Worm (Caenorhabditis elegans) whole organism, young adult: Measurements from ENCODE around the gene Y39H10B.2.

Source experiments
- B0035.1 ChIP-seq: sonication (generic microtip); optimal IDR thresholded peaks from 2 replicates; lab custom pipeline; 2016; ENCODE audit warnings: missing genetic modification characterization, mild to moderate bottlenecking, missing compliant biosample characterization, missing genotype, missing genetic modification reagents
- B0336.3 ChIP-seq: fragments of 200-800 bp; sonication (Bioruptor generic); IDR thresholded peaks from 2 replicates; pipeline ENCODE4 v1.3.6; 2022; ENCODE audit warnings: missing genetic modification characterization, missing compliant biosample characterization
- F23B12.7 ChIP-seq: sonication (generic microtip); optimal IDR thresholded peaks from 2 replicates; lab custom pipeline; 2017; ENCODE audit warnings: missing genetic modification characterization, mild to moderate bottlenecking, missing compliant biosample characterization, antibody characterized with exemption, moderate library complexity; ENCODE audit not compliant: insufficient read depth
- F37B4.10 ChIP-seq: fragments of 200-800 bp; sonication (Bioruptor generic); IDR thresholded peaks from 2 replicates; pipeline ENCODE4 v1.3.6; 2022; ENCODE audit warnings: missing genetic modification characterization, missing compliant biosample characterization
- F49E8.2 ChIP-seq: sonication (generic microtip); optimal IDR thresholded peaks from 3 replicates; lab custom pipeline; 2017; ENCODE audit warnings: missing genetic modification characterization, mild to moderate bottlenecking, missing compliant biosample characterization, antibody characterized with exemption, moderate library complexity; ENCODE audit not compliant: insufficient read depth
- F52B5.7 ChIP-seq: sonication (generic microtip); optimal IDR thresholded peaks from 2 replicates; lab custom pipeline; 2016; ENCODE audit warnings: mild to moderate bottlenecking, missing genetic modification characterization, missing compliant biosample characterization
- F57A8.1 ChIP-seq: fragments of 200-800 bp; sonication (Bioruptor generic); optimal IDR thresholded peaks from 2 replicates; lab custom pipeline; 2018; ENCODE audit warnings: mild to moderate bottlenecking, missing genetic modification characterization, moderate library complexity, missing compliant biosample characterization
- K12H6.12 ChIP-seq: fragments of 200-800 bp; sonication (Bioruptor generic); optimal IDR thresholded peaks from 2 replicates; lab custom pipeline; 2018; ENCODE audit warnings: mild to moderate bottlenecking, missing genetic modification characterization, missing compliant biosample characterization
- Y53F4B.3 ChIP-seq: fragments of 200-800 bp; sonication (Bioruptor generic); IDR thresholded peaks from 2 replicates; pipeline ENCODE4 v1.3.6; 2022; ENCODE audit warnings: missing genetic modification reagents, missing genetic modification characterization, missing compliant biosample characterization
- Y53G8AR.9 ChIP-seq: fragments of 200-800 bp; sonication (Bioruptor generic); conservative IDR thresholded peaks from 2 replicates; pipeline ENCODE4 v1.3.6; 2022; ENCODE audit warnings: missing genetic modification reagents, missing genetic modification characterization, missing compliant biosample characterization
- Y79H2A.3 ChIP-seq: fragments of 200-800 bp; sonication (Bioruptor generic); conservative IDR thresholded peaks from 2 replicates; pipeline ENCODE4 v1.3.6; 2022; ENCODE audit warnings: missing genetic modification reagents, missing genetic modification characterization, missing compliant biosample characterization
- Y95B8A.8 ChIP-seq: fragments of 200-800 bp; sonication (Bioruptor generic); IDR thresholded peaks from 2 replicates; pipeline ENCODE4 v1.3.6; 2022; ENCODE audit warnings: missing genetic modification reagents, missing genetic modification characterization, missing compliant biosample characterization
- ZK185.1 ChIP-seq: sonication (generic microtip); optimal IDR thresholded peaks from 2 replicates; lab custom pipeline; 2016; ENCODE audit warnings: mild to moderate bottlenecking, missing genetic modification characterization, missing compliant biosample characterization; ENCODE audit not compliant: poor library complexity, severe bottlenecking
- akir-1 ChIP-seq: fragments of 200-800 bp; sonication (Bioruptor generic); optimal IDR thresholded peaks from 2 replicates; lab custom pipeline; 2018; ENCODE audit warnings: mild to moderate bottlenecking, missing genetic modification characterization, moderate library complexity, missing compliant biosample characterization
- atf-7 ChIP-seq: sonication (generic microtip); optimal IDR thresholded peaks from 2 replicates; lab custom pipeline; 2017; ENCODE audit warnings: mild to moderate bottlenecking, missing genetic modification characterization, missing compliant biosample characterization
- athp-1 ChIP-seq: sonication (generic microtip); optimal IDR thresholded peaks from 2 replicates; lab custom pipeline; 2017; ENCODE audit warnings: mild to moderate bottlenecking, missing genetic modification characterization, missing compliant biosample characterization
- bed-1 ChIP-seq: fragments of 200-800 bp; sonication (Bioruptor generic); IDR thresholded peaks from 2 replicates; pipeline ENCODE4 v1.3.6; 2022; ENCODE audit warnings: missing genetic modification reagents, missing genetic modification characterization, missing compliant biosample characterization
- ceh-27 ChIP-seq: fragments of 200-800 bp; sonication (Bioruptor generic); optimal IDR thresholded peaks from 2 replicates; lab custom pipeline; 2018; ENCODE audit warnings: mild to moderate bottlenecking, missing genetic modification characterization, moderate library complexity, missing compliant biosample characterization
- die-1 ChIP-seq: sonication (generic microtip); optimal IDR thresholded peaks from 2 replicates; lab custom pipeline; 2016; ENCODE audit warnings: missing genotype, mild to moderate bottlenecking, missing genetic modification characterization, missing compliant biosample characterization
- dox-1 ChIP-seq: fragments of 200-800 bp; sonication (Bioruptor generic); IDR thresholded peaks from 2 replicates; pipeline ENCODE4 v1.3.6; 2022; ENCODE audit warnings: missing genetic modification reagents, missing genetic modification characterization, missing compliant biosample characterization
- egl-18 ChIP-seq: fragments of 200-800 bp; sonication (Bioruptor generic); IDR thresholded peaks from 2 replicates; pipeline ENCODE4 v1.3.6; 2022; ENCODE audit warnings: missing genetic modification reagents, missing genetic modification characterization, missing compliant biosample characterization
- egl-44 ChIP-seq: fragments of 200-800 bp; sonication (Bioruptor generic); IDR thresholded peaks from 2 replicates; pipeline ENCODE4 v1.3.6; 2022; ENCODE audit warnings: missing genetic modification reagents, missing genetic modification characterization, missing compliant biosample characterization
- egrh-3 ChIP-seq: fragments of 200-800 bp; sonication (Bioruptor generic); IDR thresholded peaks from 2 replicates; pipeline ENCODE4 v1.3.6; 2022; ENCODE audit warnings: missing genetic modification reagents, missing genetic modification characterization, missing compliant biosample characterization
- ekl-4 ChIP-seq: fragments of 200-800 bp; sonication (Bioruptor generic); IDR thresholded peaks from 2 replicates; pipeline ENCODE4 v1.3.6; 2022; ENCODE audit warnings: missing genetic modification reagents, missing genetic modification characterization, missing compliant biosample characterization
- gei-17 ChIP-seq: fragments of 200-800 bp; sonication (Bioruptor generic); optimal IDR thresholded peaks from 2 replicates; lab custom pipeline; 2018; ENCODE audit warnings: mild to moderate bottlenecking, missing genetic modification characterization, missing compliant biosample characterization
- hlh-12 ChIP-seq: sonication (generic microtip); optimal IDR thresholded peaks from 2 replicates; lab custom pipeline; 2016; ENCODE audit warnings: missing genetic modification characterization, missing compliant biosample characterization
- let-526 ChIP-seq: fragments of 200-800 bp; sonication (Bioruptor generic); IDR thresholded peaks from 2 replicates; pipeline ENCODE4 v1.3.6; 2022; ENCODE audit warnings: missing genetic modification reagents, missing genetic modification characterization, missing compliant biosample characterization
- lsy-27 ChIP-seq: sonication (generic microtip); optimal IDR thresholded peaks from 2 replicates; lab custom pipeline; 2017; ENCODE audit warnings: missing genetic modification characterization, mild to moderate bottlenecking, missing compliant biosample characterization, antibody characterized with exemption, missing genotype, borderline replicate concordance; ENCODE audit not compliant: insufficient read depth
- madf-10 ChIP-seq: sonication (generic microtip); optimal IDR thresholded peaks from 2 replicates; lab custom pipeline; 2016; ENCODE audit warnings: mild to moderate bottlenecking, missing genetic modification characterization, missing compliant biosample characterization
- madf-6 ChIP-seq: fragments of 200-800 bp; sonication (Bioruptor generic); IDR thresholded peaks from 2 replicates; pipeline ENCODE4 v1.3.6; 2022; ENCODE audit warnings: missing genetic modification reagents, missing genetic modification characterization, missing compliant biosample characterization
- mel-28 ChIP-seq: sonication (generic microtip); optimal IDR thresholded peaks from 2 replicates; lab custom pipeline; 2016; ENCODE audit warnings: borderline replicate concordance, mild to moderate bottlenecking, missing genetic modification characterization, missing compliant biosample characterization
- nfyb-1 ChIP-seq: fragments of 200-800 bp; sonication (Bioruptor generic); IDR thresholded peaks from 2 replicates; pipeline ENCODE4 v1.3.6; 2022; ENCODE audit warnings: missing genetic modification reagents, missing genetic modification characterization, missing compliant biosample characterization
- nhr-120 ChIP-seq: fragments of 200-800 bp; sonication (Bioruptor generic); IDR thresholded peaks from 2 replicates; pipeline ENCODE4 v1.3.6; 2022; ENCODE audit warnings: missing genetic modification characterization, missing compliant biosample characterization
- nhr-179 ChIP-seq: sonication (generic microtip); optimal IDR thresholded peaks from 2 replicates; lab custom pipeline; 2016; ENCODE audit warnings: mild to moderate bottlenecking, missing genetic modification characterization, missing compliant biosample characterization
- nhr-27 ChIP-seq: fragments of 200-800 bp; sonication (Bioruptor generic); optimal IDR thresholded peaks from 2 replicates; lab custom pipeline; 2018; ENCODE audit warnings: mild to moderate bottlenecking, missing genetic modification characterization, moderate library complexity, missing compliant biosample characterization
- nhr-90 ChIP-seq: sonication (generic microtip); optimal IDR thresholded peaks from 2 replicates; lab custom pipeline; 2016; ENCODE audit warnings: missing genotype, mild to moderate bottlenecking, missing genetic modification characterization, missing compliant biosample characterization
- pbrm-1 ChIP-seq: fragments of 200-800 bp; sonication (Bioruptor generic); IDR thresholded peaks from 2 replicates; pipeline ENCODE4 v1.3.6; 2022; ENCODE audit warnings: missing genetic modification reagents, missing genetic modification characterization, missing compliant biosample characterization
- rcor-1 ChIP-seq: fragments of 200-800 bp; sonication (Bioruptor generic); IDR thresholded peaks from 2 replicates; pipeline ENCODE4 v1.3.6; 2022; ENCODE audit warnings: missing genetic modification reagents, missing genetic modification characterization, missing compliant biosample characterization
- sea-2 ChIP-seq: fragments of 200-800 bp; sonication (Bioruptor generic); IDR thresholded peaks from 2 replicates; pipeline ENCODE4 v1.3.6; 2022; ENCODE audit warnings: missing genetic modification characterization, missing compliant biosample characterization
- snpc-1.1 ChIP-seq: sonication (generic microtip); optimal IDR thresholded peaks from 2 replicates; lab custom pipeline; 2017; ENCODE audit warnings: missing genetic modification characterization, mild to moderate bottlenecking, missing compliant biosample characterization, antibody characterized with exemption, moderate library complexity, missing genotype, missing genetic modification reagents; ENCODE audit not compliant: insufficient read depth
- snpc-3.4 ChIP-seq: sonication (generic microtip); optimal IDR thresholded peaks from 2 replicates; lab custom pipeline; 2017; ENCODE audit warnings: missing genetic modification characterization, mild to moderate bottlenecking, missing compliant biosample characterization, antibody characterized with exemption, moderate library complexity, missing genotype, missing genetic modification reagents
- snpc-4 ChIP-seq, 5 experiments: fragments of 150-350 bp in 1 of 5; sonication (generic microtip) in 4 of 5; optimal IDR thresholded peaks; 2 replicates each; lab custom pipeline; 2014 to 2018; ENCODE audit warnings: missing genetic modification characterization in 5 of 5, missing biosample characterization in 3 of 5, antibody characterized with exemption in 2 of 5, mild to moderate bottlenecking in 2 of 5, missing compliant biosample characterization in 2 of 5, missing genotype in 2 of 5, moderate library complexity in 2 of 5, missing genetic modification reagents in 1 of 5
- tbx-9 ChIP-seq: sonication (generic microtip); optimal IDR thresholded peaks from 2 replicates; lab custom pipeline; 2016; ENCODE audit warnings: borderline replicate concordance, missing genetic modification characterization, inconsistent platforms, missing compliant biosample characterization
- zim-3 ChIP-seq: sonication (generic microtip); optimal IDR thresholded peaks from 2 replicates; lab custom pipeline; 2017; ENCODE audit warnings: mild to moderate bottlenecking, missing genetic modification characterization, moderate library complexity, missing compliant biosample characterization
- ztf-25 ChIP-seq: fragments of 200-800 bp; sonication (Bioruptor generic); IDR thresholded peaks from 2 replicates; pipeline ENCODE4 v1.3.6; 2022; ENCODE audit warnings: missing genetic modification reagents, missing genetic modification characterization, missing compliant biosample characterization
- ztf-3 ChIP-seq: fragments of 200-800 bp; sonication (Bioruptor generic); optimal IDR thresholded peaks from 2 replicates; lab custom pipeline; 2018; ENCODE audit warnings: mild to moderate bottlenecking, missing genetic modification characterization, missing compliant biosample characterization
- ztf-6 ChIP-seq: fragments of 200-800 bp; sonication (Bioruptor generic); IDR thresholded peaks from 2 replicates; pipeline ENCODE4 v1.3.6; 2022; ENCODE audit warnings: missing genetic modification reagents, missing genetic modification characterization, missing compliant biosample characterization

Y39H10B.2 gene

ce11 chrV:3685790-3686208, 17.2 kb downstream of the Y39H10B.2 start, which contains the start of gene W08A12.2 (continued):
- TF ChIP-seq Y53F4B.3 (GFP tag; lab: Robert Waterston, UW) (no peak), egl-18 (no peak), madf-10 (no peak), nhr-27 (tag; lab: Kevin White, UChicago) (no peak), athp-1 (tag; lab: Kevin White, UChicago) (peak; percentile 73), die-1 (peak; percentile 90), gei-17 (no peak), bed-1 (no peak), let-526 (no peak), K12H6.12 (tag; lab: Kevin White, UChicago) (no peak), tbx-9 (tag; lab: Kevin White, UChicago) (no peak), lsy-27 (tag; lab: Kevin White, UChicago) (no peak), akir-1 (GFP tag; lab: Kevin White, UChicago) (no peak), snpc-4 (GFP tag; optimal IDR thresholded peaks at IDR 0.05; lab: Kevin White, UChicago) (peak; percentile 46), snpc-4 (tag; optimal IDR thresholded peaks at IDR 0.05; lab: Kevin White, UChicago) (peak in 1 of 4 experiments; percentile 39), rcor-1 (GFP tag; lab: Robert Waterston, UW) (no peak), dox-1 (GFP tag; lab: Robert Waterston, UW) (no peak), F37B4.10 (no peak), ZK185.1 (tag; lab: Kevin White, UChicago) (no peak), mel-28 (tag; lab: Kevin White, UChicago) (no peak), ztf-25 (GFP tag; lab: Robert Waterston, UW) (peak; percentile 73; the same call in 1 of the 2 replicates), zim-3 (tag; lab: Kevin White, UChicago) (peak; percentile 2), ceh-27 (peak; percentile 22), egl-44 (GFP tag; lab: Robert Waterston, UW) (0 out of 2 replicates have a peak, but pooled peaks have one; percentile 29), Y79H2A.3 (GFP tag; lab: Robert Waterston, UW) (no peak), nhr-90 (peak; percentile 75), madf-6 (peak; percentile 20; the same call in 1 of the 2 replicates), sea-2 (GFP tag; lab: Robert Waterston, UW) (no peak), nhr-120 (no peak), B0035.1 (tag; lab: Kevin White, UChicago) (no peak), nfyb-1 (GFP tag; lab: Robert Waterston, UW) (peak; percentile 66; the same call in 1 of the 2 replicates), nhr-179 (tag; lab: Kevin White, UChicago) (no peak), B0336.3 (GFP tag; lab: Robert Waterston, UW) (no peak), F23B12.7 (tag; lab: Kevin White, UChicago) (no peak), atf-7 (tag; lab: Kevin White, UChicago) (no peak), Y53G8AR.9 (GFP tag; lab: Robert Waterston, UW) (no peak), pbrm-1 (0 out of 2 replicates have a peak, but pooled peaks have one; percentile 44), snpc-3.4 (tag; lab: Kevin White, UChicago) (peak; percentile 38), F57A8.1 (GFP tag; lab: Kevin White, UChicago) (no peak), ztf-3 (GFP tag; lab: Kevin White, UChicago) (no peak), F49E8.2 (tag; lab: Kevin White, UChicago) (no peak), F52B5.7 (tag; lab: Kevin White, UChicago) (peak; percentile 29), Y95B8A.8 (GFP tag; lab: Robert Waterston, UW) (no peak), snpc-1.1 (tag; lab: Kevin White, UChicago) (no peak), ztf-6 (GFP tag; lab: Robert Waterston, UW) (no peak), hlh-12 (tag; lab: Kevin White, UChicago) (peak; percentile 5), ekl-4 (GFP tag; lab: Robert Waterston, UW) (no peak), egrh-3 (GFP tag; lab: Robert Waterston, UW) (no peak)
